Worm (Caenorhabditis elegans) whole organism, midembryonic: ENCODE results near the gene srw-31.

Experiments
- T22C8.4 ChIP-seq: fragments of 200-800 bp; sonication (Bioruptor generic); IDR thresholded peaks from 2 replicates; pipeline ENCODE4 v1.3.6; 2022; ENCODE audit warnings: missing genetic modification characterization, missing compliant biosample characterization
- cog-1 ChIP-seq: sonication (generic microtip); optimal IDR thresholded peaks from 2 replicates; lab custom pipeline; 2016; ENCODE audit warnings: missing genetic modification characterization, missing compliant biosample characterization
- flt-1 ChIP-seq: fragments of 200-800 bp; sonication (Bioruptor generic); IDR thresholded peaks from 2 replicates; pipeline ENCODE4 v1.3.6; 2022; ENCODE audit warnings: missing genetic modification characterization, missing compliant biosample characterization
- klf-2 ChIP-seq: fragments of 200-800 bp; sonication (Bioruptor generic); conservative IDR thresholded peaks from 2 replicates; pipeline ENCODE4 v1.3.6; 2022; ENCODE audit warnings: missing genetic modification reagents, missing genetic modification characterization, missing compliant biosample characterization
- med-1 ChIP-seq: sonication (generic microtip); optimal IDR thresholded peaks from 2 replicates; lab custom pipeline; 2017; ENCODE audit warnings: missing genetic modification characterization, mild to moderate bottlenecking, missing compliant biosample characterization, antibody characterized with exemption, missing genetic modification reagents; ENCODE audit not compliant: insufficient read depth
- ref-1 ChIP-seq: fragments of 200-800 bp; sonication (Bioruptor generic); conservative IDR thresholded peaks from 2 replicates; pipeline ENCODE4 v1.3.6; 2022; ENCODE audit warnings: missing genetic modification reagents, missing genetic modification characterization, missing compliant biosample characterization
- tab-1 ChIP-seq: fragments of 200-800 bp; sonication (Bioruptor generic); IDR thresholded peaks from 2 replicates; pipeline ENCODE4 v1.3.6; 2022; ENCODE audit warnings: missing genetic modification characterization, missing compliant biosample characterization
- ztf-23 ChIP-seq: fragments of 200-800 bp; sonication (Bioruptor generic); IDR thresholded peaks from 2 replicates; pipeline ENCODE4 v1.3.6; 2022; ENCODE audit warnings: missing genetic modification reagents, missing genetic modification characterization, missing compliant biosample characterization
- ztf-29 ChIP-seq: fragments of 200-800 bp; sonication (Bioruptor generic); IDR thresholded peaks from 2 replicates; pipeline ENCODE4 v1.3.6; 2022; ENCODE audit warnings: missing genetic modification reagents, missing genetic modification characterization, missing compliant biosample characterization

The srw-31 gene

ce11 chrV:17531410-17531809, 25.0 kb downstream of the srw-31 start, which contains the start of gene C18D4.4:
TSS of gene C18D4.4 (minus strand) at chrV:17531510.
- TF ChIP-seq klf-2 (GFP tag; lab: Robert Waterston, UW): no peak
- no peak for TF ChIP-seq med-1
- TF ChIP-seq ztf-23 (GFP tag; lab: Robert Waterston, UW): no peak
- no peak for TF ChIP-seq ztf-29 (GFP tag; lab: Robert Waterston, UW)
- no peak for TF ChIP-seq ref-1 (GFP tag; lab: Robert Waterston, UW)
- no peak for TF ChIP-seq cog-1 (tag; lab: Kevin White, UChicago)

ce11 chrV:17532686-17533085, 26.3 kb downstream of the srw-31 start, which contains the start of gene C18D4.3:
TSS of gene C18D4.3 (minus strand) at chrV:17532786.
- TF ChIP-seq cog-1 (tag; lab: Kevin White, UChicago) (no peak), T22C8.4 (GFP tag; lab: Robert Waterston, UW) (no peak), ztf-23 (GFP tag; lab: Robert Waterston, UW) (no peak), klf-2 (GFP tag; lab: Robert Waterston, UW) (no peak), ztf-29 (GFP tag; lab: Robert Waterston, UW) (no peak), med-1 (no peak), ref-1 (GFP tag; lab: Robert Waterston, UW) (no peak), tab-1 (GFP tag; lab: Robert Waterston, UW) (no peak), flt-1 (GFP tag; lab: Robert Waterston, UW) (no peak)

ce11 chrV:17533200-17533599, 26.8 kb downstream of the srw-31 start:
- TF ChIP-seq klf-2 (GFP tag; lab: Robert Waterston, UW): no peak
- TF ChIP-seq ztf-29 (GFP tag; lab: Robert Waterston, UW): no peak
- no peak for TF ChIP-seq ztf-23 (GFP tag; lab: Robert Waterston, UW)
- TF ChIP-seq cog-1 (tag; lab: Kevin White, UChicago): no peak
- no peak for TF ChIP-seq flt-1 (GFP tag; lab: Robert Waterston, UW)
- no peak for TF ChIP-seq med-1
- no peak for TF ChIP-seq tab-1 (GFP tag; lab: Robert Waterston, UW)
- TF ChIP-seq T22C8.4 (GFP tag; lab: Robert Waterston, UW): no peak
- no peak for TF ChIP-seq ref-1 (GFP tag; lab: Robert Waterston, UW)

ce11 chrV:17538279-17538896, 32.0 kb downstream of the srw-31 start, which contains the start of gene C18D4.6:
TSS of gene C18D4.6 (minus strand) at chrV:17538375.
- TF ChIP-seq ztf-29 (GFP tag; lab: Robert Waterston, UW): no peak
- TF ChIP-seq T22C8.4 (GFP tag; lab: Robert Waterston, UW): no peak
- TF ChIP-seq med-1: no peak
- no peak for TF ChIP-seq cog-1 (tag; lab: Kevin White, UChicago)
- TF ChIP-seq ztf-23 (GFP tag; lab: Robert Waterston, UW): no peak
- TF ChIP-seq flt-1 (GFP tag; lab: Robert Waterston, UW): no peak
- TF ChIP-seq klf-2 (GFP tag; lab: Robert Waterston, UW): no peak
- no peak for TF ChIP-seq tab-1 (GFP tag; lab: Robert Waterston, UW)
- no peak for TF ChIP-seq ref-1 (GFP tag; lab: Robert Waterston, UW)

- TF ChIP-seq flt-1 (GFP tag; lab: Robert Waterston, UW): no peak
- no peak for TF ChIP-seq med-1
Measured at ce11 chrV:17539289-17539688, 32.9 kb downstream of the srw-31 start.

ce11 chrV:17540295-17540694, 33.9 kb downstream of the srw-31 start, which contains the start of gene srz-25:
TSS of gene srz-25 (plus strand) at chrV:17540595.
- no peak for TF ChIP-seq med-1
- no peak for TF ChIP-seq T22C8.4 (GFP tag; lab: Robert Waterston, UW)
- no peak for TF ChIP-seq tab-1 (GFP tag; lab: Robert Waterston, UW)
- no peak for TF ChIP-seq flt-1 (GFP tag; lab: Robert Waterston, UW)
- no peak for TF ChIP-seq ztf-29 (GFP tag; lab: Robert Waterston, UW)
- TF ChIP-seq ref-1 (GFP tag; lab: Robert Waterston, UW): no peak
- TF ChIP-seq cog-1 (tag; lab: Kevin White, UChicago): no peak
- no peak for TF ChIP-seq klf-2 (GFP tag; lab: Robert Waterston, UW)
- no peak for TF ChIP-seq ztf-23 (GFP tag; lab: Robert Waterston, UW)

ce11 chrV:17542304-17542703, 35.9 kb downstream of the srw-31 start:
- TF ChIP-seq flt-1 (GFP tag; lab: Robert Waterston, UW): peak; percentile 59; the same call in 1 of the 2 replicates
- TF ChIP-seq klf-2 (GFP tag; lab: Robert Waterston, UW): peak; percentile 57
- peak; percentile 53; the same call in 1 of the 2 replicates for TF ChIP-seq ztf-23 (GFP tag; lab: Robert Waterston, UW)
- 0 out of 2 replicates have a peak, but pooled peaks have one; percentile 65 for TF ChIP-seq tab-1 (GFP tag; lab: Robert Waterston, UW)
- TF ChIP-seq T22C8.4 (GFP tag; lab: Robert Waterston, UW): no peak
- TF ChIP-seq cog-1 (tag; lab: Kevin White, UChicago): no peak

ce11 chrV:17546931-17547330, 40.5 kb downstream of the srw-31 start:
- TF ChIP-seq cog-1 (tag; lab: Kevin White, UChicago) (no peak), ztf-23 (GFP tag; lab: Robert Waterston, UW) (no peak), klf-2 (GFP tag; lab: Robert Waterston, UW) (no peak), med-1 (no peak), ztf-29 (GFP tag; lab: Robert Waterston, UW) (no peak), flt-1 (GFP tag; lab: Robert Waterston, UW) (no peak), tab-1 (GFP tag; lab: Robert Waterston, UW) (no peak), ref-1 (GFP tag; lab: Robert Waterston, UW) (no peak), T22C8.4 (GFP tag; lab: Robert Waterston, UW) (no peak)

ce11 chrV:17548635-17549034, 42.2 kb downstream of the srw-31 start:
- TF ChIP-seq tab-1 (GFP tag; lab: Robert Waterston, UW) (no peak), flt-1 (GFP tag; lab: Robert Waterston, UW) (no peak), ref-1 (GFP tag; lab: Robert Waterston, UW) (no peak), T22C8.4 (GFP tag; lab: Robert Waterston, UW) (no peak), med-1 (no peak), klf-2 (GFP tag; lab: Robert Waterston, UW) (no peak), ztf-29 (GFP tag; lab: Robert Waterston, UW) (no peak), cog-1 (tag; lab: Kevin White, UChicago) (no peak), ztf-23 (GFP tag; lab: Robert Waterston, UW) (no peak)
